Fruit fly (Drosophila melanogaster): ENCODE measurements around the gene PolE1.

The PolE1 gene

DNA sequence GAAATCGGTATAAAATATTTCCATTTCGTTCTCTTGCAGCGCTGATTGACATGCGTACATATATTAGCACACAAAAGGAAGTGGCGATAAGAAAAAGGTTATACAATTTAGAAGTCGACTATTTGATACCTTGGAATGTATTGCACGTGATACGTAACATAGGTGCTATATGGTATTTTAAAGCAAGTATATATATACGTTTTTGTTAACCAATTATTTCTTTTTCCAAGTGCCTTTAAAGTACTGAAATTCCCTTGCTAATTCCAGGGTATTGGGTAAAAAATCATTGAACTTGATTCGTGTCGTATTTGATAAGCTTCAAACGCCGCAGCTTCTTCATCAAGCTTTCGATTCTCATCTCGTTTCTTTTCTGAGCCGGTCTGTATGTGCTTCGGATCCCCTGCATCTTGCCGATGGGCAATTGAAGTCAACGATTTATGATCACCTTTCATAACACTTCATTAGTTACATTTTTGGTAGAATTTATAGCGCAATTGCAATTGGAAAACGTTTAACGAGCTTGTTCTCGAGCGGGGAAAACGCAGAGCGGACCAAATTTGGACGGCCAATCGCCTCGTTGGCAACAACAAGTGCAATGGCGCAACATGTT, 15.7 kb downstream of the PolE1 start, which contains the start of gene CG4408 (continued):
- TF ChIP-seq CG10654 (GFP tag; optimal IDR thresholded peaks at IDR 0.05) (no peak), danr (GFP tag; IDR thresholded peaks at IDR 0.05) (no peak), HLH54F (GFP tag; optimal IDR thresholded peaks at IDR 0.05) (no peak), CG12071 (GFP tag; optimal IDR thresholded peaks at IDR 0.05) (peak; percentile 45), mld (GFP tag; IDR thresholded peaks at IDR 0.05; ENCODE audit: partially characterized antibody) (no peak), prd (optimal IDR thresholded peaks at IDR 0.05) (no peak), prd (GFP tag; IDR thresholded peaks at IDR 0.05) (peak; percentile 65; the same call in 2 of the 3 replicates), CG10274 (GFP tag; optimal IDR thresholded peaks at IDR 0.05) (peak; percentile 84), CG4617 (GFP tag; optimal IDR thresholded peaks at IDR 0.05; ENCODE audit: borderline replicate concordance) (no peak), Side (GFP tag; optimal IDR thresholded peaks at IDR 0.05) (no peak), z (GFP tag; IDR thresholded peaks at IDR 0.05) (no peak), Hr39 (optimal IDR thresholded peaks at IDR 0.05) (no peak), CG8290 (GFP tag; optimal IDR thresholded peaks at IDR 0.05) (no peak), CG8290 (tag; optimal IDR thresholded peaks at IDR 0.05) (no peak), tll (GFP tag; optimal IDR thresholded peaks at IDR 0.05) (no peak), CG7963 (GFP tag; IDR thresholded peaks at IDR 0.05; ENCODE audit: partially characterized antibody) (no peak), crc (GFP tag; optimal IDR thresholded peaks at IDR 0.05) (no peak), Nf-YA (GFP tag; IDR thresholded peaks at IDR 0.05) (no peak), CG10543 (GFP tag; optimal IDR thresholded peaks at IDR 0.05) (no peak), pita (GFP tag; optimal IDR thresholded peaks at IDR 0.05) (no peak), odd (GFP tag; optimal IDR thresholded peaks at IDR 0.05) (no peak), cato (GFP tag; optimal IDR thresholded peaks at IDR 0.05; ENCODE audit: borderline replicate concordance) (no peak), CG16863 (GFP tag; optimal IDR thresholded peaks at IDR 0.05) (no peak), CG9437 (GFP tag; optimal IDR thresholded peaks at IDR 0.05) (no peak), bsh (GFP tag; optimal IDR thresholded peaks at IDR 0.05) (peak; percentile 19 to 20), CG14710 (tag; optimal IDR thresholded peaks at IDR 0.05) (peak; percentile 3), CG11723 (GFP tag; optimal IDR thresholded peaks at IDR 0.05) (no peak), Atf-2 (GFP tag; optimal IDR thresholded peaks at IDR 0.05) (no peak), Aef1 (GFP tag; IDR thresholded peaks at IDR 0.05) (peak; percentile 31; the same call in 1 of the 3 replicates), Bgb (GFP tag; IDR thresholded peaks at IDR 0.05; ENCODE audit: partially characterized antibody) (no peak), CG5245 (GFP tag; optimal IDR thresholded peaks at IDR 0.05) (peak; percentile 0), H15 (GFP tag; IDR thresholded peaks at IDR 0.05) (0 out of 3 replicates have a peak, but pooled peaks have one; percentile 34), H2.0 (GFP tag; IDR thresholded peaks at IDR 0.05) (no peak), Atf3 (GFP tag; optimal IDR thresholded peaks at IDR 0.05) (no peak), Poxn (GFP tag; IDR thresholded peaks at IDR 0.05) (no peak), hbn (GFP tag; IDR thresholded peaks at IDR 0.05; ENCODE audit: partially characterized antibody) (no peak), sr (GFP tag; IDR thresholded peaks at IDR 0.05) (no peak), Dref (GFP tag; IDR thresholded peaks at IDR 0.05) (no peak), Kr (GFP tag; optimal IDR thresholded peaks at IDR 0.05) (no peak), CG17802 (tag; optimal IDR thresholded peaks at IDR 0.05) (no peak), az2 (GFP tag; optimal IDR thresholded peaks at IDR 0.05) (no peak), ase (GFP tag; IDR thresholded peaks at IDR 0.05) (no peak), CG1832 (GFP tag; optimal IDR thresholded peaks at IDR 0.05) (no peak), ham (GFP tag; IDR thresholded peaks at IDR 0.05) (no peak), MESR4 (GFP tag; optimal IDR thresholded peaks at IDR 0.05) (no peak), Sox102F (GFP tag; optimal IDR thresholded peaks at IDR 0.05) (peak; percentile 37), fd3F (GFP tag; optimal IDR thresholded peaks at IDR 0.05) (peak; percentile 4), CG12155 (GFP tag; optimal IDR thresholded peaks at IDR 0.05) (peak; percentile 17), sim (GFP tag; IDR thresholded peaks at IDR 0.05) (no peak), HLH4C (GFP tag; IDR thresholded peaks at IDR 0.05; ENCODE audit: partially characterized antibody) (no peak), nerfin-2 (GFP tag; IDR thresholded peaks at IDR 0.05; ENCODE audit: partially characterized antibody) (no peak)
